Worm (Caenorhabditis elegans) whole organism, late embryonic: Measurements from ENCODE around the gene nfki-1.

Source experiments
- C08G9.2 ChIP-seq: sonication (generic microtip); optimal IDR thresholded peaks from 2 replicates; lab custom pipeline; 2016; ENCODE audit warnings: mild to moderate bottlenecking, missing genetic modification characterization, moderate library complexity, missing compliant biosample characterization
- C38D4.7 ChIP-seq: fragments of 200-800 bp; sonication (Bioruptor generic); optimal IDR thresholded peaks from 2 replicates; lab custom pipeline; 2018; ENCODE audit warnings: mild to moderate bottlenecking, missing genetic modification characterization, moderate library complexity, missing compliant biosample characterization
- F13H6.1 ChIP-seq: sonication (generic microtip); optimal IDR thresholded peaks from 2 replicates; lab custom pipeline; 2016; ENCODE audit warnings: missing genetic modification characterization, missing compliant biosample characterization
- K02D7.2 ChIP-seq: sonication (generic microtip); optimal IDR thresholded peaks from 2 replicates; lab custom pipeline; 2017; ENCODE audit warnings: mild to moderate bottlenecking, missing genetic modification characterization, missing compliant biosample characterization
- K09A11.1 ChIP-seq: sonication (generic microtip); optimal IDR thresholded peaks from 2 replicates; lab custom pipeline; 2017; ENCODE audit warnings: antibody characterized with exemption, mild to moderate bottlenecking, missing genetic modification characterization, missing compliant biosample characterization; ENCODE audit not compliant: insufficient read depth
- Y22D7AL.16 ChIP-seq: sonication (generic microtip); optimal IDR thresholded peaks from 2 replicates; lab custom pipeline; 2016; ENCODE audit warnings: missing genetic modification characterization, missing compliant biosample characterization
- ceh-14 ChIP-seq: sonication (generic microtip); optimal IDR thresholded peaks from 2 replicates; lab custom pipeline; 2016; ENCODE audit warnings: missing genotype, missing genetic modification characterization, missing compliant biosample characterization
- ceh-18 ChIP-seq: sonication (generic microtip); optimal IDR thresholded peaks from 2 replicates; lab custom pipeline; 2016; ENCODE audit warnings: missing genetic modification characterization, missing compliant biosample characterization
- ceh-2 ChIP-seq: sonication (generic microtip); optimal IDR thresholded peaks from 2 replicates; lab custom pipeline; 2016; ENCODE audit warnings: missing genotype, missing genetic modification characterization, missing compliant biosample characterization
- ceh-22 ChIP-seq: sonication (generic microtip); optimal IDR thresholded peaks from 2 replicates; lab custom pipeline; 2017; ENCODE audit warnings: missing biosample characterization, missing genetic modification characterization
- ceh-24 ChIP-seq: sonication (generic microtip); optimal IDR thresholded peaks from 2 replicates; lab custom pipeline; 2016; ENCODE audit warnings: mild to moderate bottlenecking, missing genetic modification characterization, missing compliant biosample characterization
- ceh-30 ChIP-seq: fragments of 150-350 bp; optimal IDR thresholded peaks from 2 replicates; lab custom pipeline; 2014; ENCODE audit warnings: missing biosample characterization, missing genetic modification characterization
- ceh-34 ChIP-seq: sonication (generic microtip); optimal IDR thresholded peaks from 2 replicates; lab custom pipeline; 2016; ENCODE audit warnings: mild to moderate bottlenecking, missing genetic modification characterization, missing compliant biosample characterization
- ceh-6 ChIP-seq: fragments of 200-800 bp; sonication (Bioruptor generic); optimal IDR thresholded peaks from 2 replicates; lab custom pipeline; 2018; ENCODE audit warnings: mild to moderate bottlenecking, missing genetic modification characterization, missing compliant biosample characterization
- ceh-9 ChIP-seq: sonication (generic microtip); optimal IDR thresholded peaks from 2 replicates; lab custom pipeline; 2016; ENCODE audit warnings: mild to moderate bottlenecking, missing genetic modification characterization, inconsistent platforms, missing compliant biosample characterization
- che-1 ChIP-seq: sonication (generic microtip); optimal IDR thresholded peaks from 2 replicates; lab custom pipeline; 2016; ENCODE audit warnings: mild to moderate bottlenecking, missing genetic modification characterization, missing compliant biosample characterization
- dmd-4 ChIP-seq: sonication (generic microtip); optimal IDR thresholded peaks from 2 replicates; lab custom pipeline; 2016; ENCODE audit warnings: borderline replicate concordance, missing genetic modification characterization, missing compliant biosample characterization
- dve-1 ChIP-seq: sonication (generic microtip); optimal IDR thresholded peaks from 2 replicates; lab custom pipeline; 2017; ENCODE audit warnings: antibody characterized with exemption, mild to moderate bottlenecking, missing genetic modification characterization, missing compliant biosample characterization
- ets-4 ChIP-seq: sonication (generic microtip); optimal IDR thresholded peaks from 2 replicates; lab custom pipeline; 2016; ENCODE audit warnings: missing genetic modification characterization, missing compliant biosample characterization
- eyg-1 ChIP-seq: sonication (generic microtip); optimal IDR thresholded peaks from 2 replicates; lab custom pipeline; 2016; ENCODE audit warnings: missing genotype, missing genetic modification characterization, missing compliant biosample characterization
- fax-1 ChIP-seq: sonication (generic microtip); optimal IDR thresholded peaks from 2 replicates; lab custom pipeline; 2016; ENCODE audit warnings: missing genotype, missing genetic modification characterization, missing compliant biosample characterization
- fkh-10 ChIP-seq: fragments of 150-350 bp; optimal IDR thresholded peaks from 2 replicates; lab custom pipeline; 2014; ENCODE audit warnings: missing biosample characterization, missing genetic modification reagents, missing genetic modification characterization
- fkh-6 ChIP-seq: sonication (generic microtip); optimal IDR thresholded peaks from 2 replicates; lab custom pipeline; 2016; ENCODE audit warnings: missing genetic modification characterization, missing compliant biosample characterization
- gmeb-2 ChIP-seq: sonication (generic microtip); optimal IDR thresholded peaks from 2 replicates; lab custom pipeline; 2016; ENCODE audit warnings: missing genetic modification characterization, inconsistent platforms, missing compliant biosample characterization
- hlh-13 ChIP-seq: fragments of 200-800 bp; sonication (Bioruptor generic); optimal IDR thresholded peaks from 2 replicates; lab custom pipeline; 2018; ENCODE audit warnings: mild to moderate bottlenecking, missing genetic modification characterization, missing compliant biosample characterization
- hlh-15 ChIP-seq: sonication (generic microtip); optimal IDR thresholded peaks from 2 replicates; lab custom pipeline; 2016; ENCODE audit warnings: missing genetic modification characterization, missing compliant biosample characterization
- hlh-6 ChIP-seq: sonication (generic microtip); optimal IDR thresholded peaks from 2 replicates; lab custom pipeline; 2016; ENCODE audit warnings: missing genotype, missing genetic modification characterization, missing compliant biosample characterization
- madf-2 ChIP-seq: sonication (generic microtip); optimal IDR thresholded peaks from 2 replicates; lab custom pipeline; 2017; ENCODE audit warnings: missing genetic modification characterization, missing compliant biosample characterization
- nfya-1 ChIP-seq: sonication (generic microtip); optimal IDR thresholded peaks from 2 replicates; lab custom pipeline; 2017; ENCODE audit warnings: missing genetic modification characterization, mild to moderate bottlenecking, missing compliant biosample characterization, antibody characterized with exemption, moderate library complexity
- nhr-11 ChIP-seq: fragments of 150-350 bp; optimal IDR thresholded peaks from 2 replicates; lab custom pipeline; 2014; ENCODE audit warnings: missing biosample characterization, missing genetic modification characterization
- nhr-232 ChIP-seq: sonication (generic microtip); optimal IDR thresholded peaks from 2 replicates; lab custom pipeline; 2016; ENCODE audit warnings: missing genetic modification characterization, missing compliant biosample characterization
- npax-4 ChIP-seq: sonication (generic microtip); optimal IDR thresholded peaks from 2 replicates; lab custom pipeline; 2016; ENCODE audit warnings: missing genetic modification characterization, missing compliant biosample characterization
- odd-2 ChIP-seq: sonication (generic microtip); optimal IDR thresholded peaks from 2 replicates; lab custom pipeline; 2017; ENCODE audit warnings: antibody characterized with exemption, mild to moderate bottlenecking, missing genetic modification characterization, missing compliant biosample characterization
- pag-3 ChIP-seq: sonication (generic microtip); optimal IDR thresholded peaks from 2 replicates; lab custom pipeline; 2016; ENCODE audit warnings: missing compliant biosample characterization, missing genetic modification characterization, borderline replicate concordance
- pat-9 ChIP-seq: fragments of 200-800 bp; sonication (Bioruptor generic); optimal IDR thresholded peaks from 2 replicates; lab custom pipeline; 2018; ENCODE audit warnings: mild to moderate bottlenecking, missing genetic modification characterization, moderate library complexity, missing compliant biosample characterization
- pax-1 ChIP-seq: fragments of 150-350 bp; optimal IDR thresholded peaks from 2 replicates; lab custom pipeline; 2014; ENCODE audit warnings: missing biosample characterization, missing genetic modification characterization
- pha-4 ChIP-seq: fragments of 150-350 bp; optimal IDR thresholded peaks from 2 replicates; lab custom pipeline; 2018; ENCODE audit warnings: missing biosample characterization, missing genetic modification reagents, missing genetic modification characterization
- pqm-1 ChIP-seq: sonication (generic microtip); optimal IDR thresholded peaks from 2 replicates; lab custom pipeline; 2016; ENCODE audit warnings: missing genetic modification characterization, missing compliant biosample characterization
- pros-1 ChIP-seq: fragments of 150-350 bp; optimal IDR thresholded peaks from 2 replicates; lab custom pipeline; 2014; ENCODE audit warnings: missing biosample characterization, missing genetic modification reagents, missing genetic modification characterization
- ref-2 ChIP-seq: sonication (generic microtip); optimal IDR thresholded peaks from 2 replicates; lab custom pipeline; 2016; ENCODE audit warnings: missing genetic modification characterization, missing compliant biosample characterization
- rnt-1 ChIP-seq: sonication (generic microtip); optimal IDR thresholded peaks from 2 replicates; lab custom pipeline; 2016; ENCODE audit warnings: missing genetic modification characterization, missing compliant biosample characterization
- sdc-2 ChIP-seq: sonication (generic microtip); optimal IDR thresholded peaks from 2 replicates; lab custom pipeline; 2016; ENCODE audit warnings: missing genotype, missing genetic modification characterization, missing compliant biosample characterization
- sox-2 ChIP-seq: fragments of 200-800 bp; sonication (Bioruptor generic); IDR thresholded peaks from 2 replicates; pipeline ENCODE4 v1.3.6; 2022; ENCODE audit warnings: missing genetic modification reagents, missing genetic modification characterization, missing compliant biosample characterization
- syd-9 ChIP-seq: sonication (generic microtip); optimal IDR thresholded peaks from 2 replicates; lab custom pipeline; 2016; ENCODE audit warnings: mild to moderate bottlenecking, missing genetic modification characterization, moderate library complexity, missing compliant biosample characterization
- tbx-2 ChIP-seq: sonication (generic microtip); optimal IDR thresholded peaks from 2 replicates; lab custom pipeline; 2016; ENCODE audit warnings: missing genetic modification characterization, missing compliant biosample characterization
- tbx-7 ChIP-seq: sonication (generic microtip); optimal IDR thresholded peaks from 2 replicates; lab custom pipeline; 2016; ENCODE audit warnings: missing genotype, missing genetic modification characterization, missing compliant biosample characterization
- ttx-3 ChIP-seq: sonication (generic microtip); optimal IDR thresholded peaks from 2 replicates; lab custom pipeline; 2016; ENCODE audit warnings: missing genetic modification reagents, missing genetic modification characterization, missing compliant biosample characterization
- unc-3 ChIP-seq, 2 experiments: fragments of 200-800 bp in 1 of 2; sonication (Bioruptor generic) in 1 of 2; sonication (generic microtip) in 1 of 2; conservative IDR thresholded peaks in 1 of 2; optimal IDR thresholded peaks in 1 of 2; 2 replicates each; pipeline versions ENCODE4 v1.3.6 to Lab custom; 2016 to 2022; ENCODE audit warnings: missing compliant biosample characterization in 2 of 2, missing genetic modification characterization in 2 of 2, missing genetic modification reagents in 1 of 2
- unc-42 ChIP-seq: sonication (generic microtip); optimal IDR thresholded peaks from 2 replicates; lab custom pipeline; 2016; ENCODE audit warnings: missing genotype, missing genetic modification characterization, missing compliant biosample characterization
- unc-55 ChIP-seq: sonication (generic microtip); optimal IDR thresholded peaks from 2 replicates; lab custom pipeline; 2017; ENCODE audit warnings: missing biosample characterization, missing genetic modification reagents, missing genetic modification characterization
- zip-5 ChIP-seq: sonication (generic microtip); optimal IDR thresholded peaks from 2 replicates; lab custom pipeline; 2016; ENCODE audit warnings: missing genetic modification characterization, missing compliant biosample characterization
- ztf-16 ChIP-seq: sonication (generic microtip); optimal IDR thresholded peaks from 2 replicates; lab custom pipeline; 2017; ENCODE audit warnings: missing genetic modification characterization, missing compliant biosample characterization

nfki-1 gene

ce11 chrX:15353874-15354480 is 1.1 kb upstream of the nfki-1 start:
- TF ChIP-seq zip-5 (tag; lab: Kevin White, UChicago) (no peak), hlh-13 (no peak), sox-2 (no peak), tbx-2 (tag; lab: Kevin White, UChicago) (peak; percentile 74), tbx-7 (tag; lab: Kevin White, UChicago) (no peak), fkh-6 (tag; lab: Kevin White, UChicago) (peak; percentile 44), ceh-22 (tag; lab: Kevin White, UChicago) (no peak), rnt-1 (peak; percentile 57), pha-4 (tag; lab: Kevin White, UChicago) (no peak), che-1 (tag; lab: Kevin White, UChicago) (peak; percentile 18), syd-9 (tag; lab: Kevin White, UChicago) (no peak), nfya-1 (tag; lab: Kevin White, UChicago) (peak; percentile 77), ttx-3 (tag; lab: Kevin White, UChicago) (no peak), C38D4.7 (no peak), sdc-2 (tag; lab: Kevin White, UChicago) (peak; percentile 74), ceh-24 (tag; lab: Kevin White, UChicago) (no peak), hlh-15 (no peak), fax-1 (tag; lab: Kevin White, UChicago) (no peak), gmeb-2 (tag; lab: Kevin White, UChicago) (no peak), unc-55 (GFP tag; lab: Kevin White, UChicago) (peak; percentile 31), K09A11.1 (tag; lab: Kevin White, UChicago) (peak; percentile 44), fkh-10 (GFP tag; lab: Kevin White, UChicago) (no peak), pag-3 (tag; lab: Kevin White, UChicago) (peak; percentile 36), dve-1 (tag; lab: Kevin White, UChicago) (peak; percentile 4), ets-4 (tag; lab: Kevin White, UChicago) (peak; percentile 17), ceh-34 (tag; lab: Kevin White, UChicago) (peak; percentile 39), madf-2 (tag; lab: Kevin White, UChicago) (no peak), pax-1 (tag; lab: Kevin White, UChicago) (no peak), ref-2 (tag; lab: Kevin White, UChicago) (peak; percentile 53), ceh-6 (GFP tag; lab: Kevin White, UChicago) (no peak), K02D7.2 (tag; lab: Kevin White, UChicago) (no peak), ceh-2 (tag; lab: Kevin White, UChicago) (peak; percentile 3), npax-4 (tag; lab: Kevin White, UChicago) (no peak), nhr-232 (no peak), C08G9.2 (peak; percentile 10), odd-2 (tag; lab: Kevin White, UChicago) (no peak), ceh-9 (no peak), nhr-11 (tag; lab: Kevin White, UChicago) (no peak), Y22D7AL.16 (no peak), pros-1 (tag; lab: Kevin White, UChicago) (peak; percentile 81), ceh-30 (tag; lab: Kevin White, UChicago) (no peak), ztf-16 (peak; percentile 13), pat-9 (peak; percentile 10), hlh-6 (tag; lab: Kevin White, UChicago) (no peak), ceh-14 (tag; lab: Kevin White, UChicago) (peak; percentile 84), pqm-1 (tag; lab: Kevin White, UChicago) (no peak), F13H6.1 (tag; lab: Kevin White, UChicago) (peak; percentile 51), ceh-18 (tag; lab: Kevin White, UChicago) (peak; percentile 92), eyg-1 (no peak), unc-42 (tag; lab: Kevin White, UChicago) (peak; percentile 84), unc-3 (GFP tag; conservative IDR thresholded peaks at IDR 0.05; lab: Robert Waterston, UW) (no peak), unc-3 (tag; optimal IDR thresholded peaks at IDR 0.05; lab: Kevin White, UChicago) (no peak), dmd-4 (tag; lab: Kevin White, UChicago) (peak; percentile 56)
